Worm (Caenorhabditis elegans) whole organism, L4 larva: ENCODE measurements around the gene C07A9.13.

ENCODE experiments used
- F44E2.7 ChIP-seq: fragments of 200-800 bp; sonication (Bioruptor generic); IDR thresholded peaks from 2 replicates; pipeline ENCODE4 v2.1.2; 2022; ENCODE audit warnings: missing genetic modification characterization, missing compliant biosample characterization
- R02D3.7 ChIP-seq: fragments of 150-350 bp; sonication (generic microtip); optimal IDR thresholded peaks from 3 replicates; lab custom pipeline; 2014; ENCODE audit warnings: missing biosample characterization, missing genetic modification characterization
- Y105C5A.15 ChIP-seq: fragments of 200-800 bp; sonication (Bioruptor generic); IDR thresholded peaks from 2 replicates; pipeline ENCODE4 v1.3.6; 2022; ENCODE audit warnings: missing genetic modification characterization, missing compliant biosample characterization
- ceh-20 ChIP-seq: fragments of 200-800 bp; sonication (Bioruptor generic); IDR thresholded peaks from 2 replicates; pipeline ENCODE4 v1.3.6; 2022; ENCODE audit warnings: missing genetic modification reagents, missing genetic modification characterization, missing compliant biosample characterization
- ceh-44 ChIP-seq: fragments of 200-800 bp; sonication (Bioruptor generic); IDR thresholded peaks from 2 replicates; pipeline ENCODE4 v1.3.6; 2022; ENCODE audit warnings: missing genetic modification reagents, missing genetic modification characterization, missing compliant biosample characterization
- ces-1 ChIP-seq: fragments of 150-350 bp; sonication (generic microtip); optimal IDR thresholded peaks from 4 replicates; lab custom pipeline; 2014; ENCODE audit warnings: missing biosample characterization, missing genetic modification reagents, missing genetic modification characterization
- daf-12 ChIP-seq: fragments of 150-350 bp; optimal IDR thresholded peaks from 2 replicates; lab custom pipeline; 2014; ENCODE audit warnings: missing biosample characterization, missing genetic modification reagents, missing genetic modification characterization
- daf-16 ChIP-seq, 3 experiments: sonication (generic microtip); optimal IDR thresholded peaks; 2 replicates each; lab custom pipeline; 2016 to 2017; ENCODE audit warnings: missing genetic modification characterization in 3 of 3, missing genetic modification reagents in 3 of 3, mild to moderate bottlenecking in 2 of 3, missing compliant biosample characterization in 2 of 3, missing biosample characterization in 1 of 3, moderate library complexity in 1 of 3
- daf-8 ChIP-seq: fragments of 200-800 bp; sonication (Bioruptor generic); IDR thresholded peaks from 2 replicates; pipeline ENCODE4 v1.3.6; 2022; ENCODE audit warnings: missing genetic modification characterization, missing compliant biosample characterization
- dmd-6 ChIP-seq: fragments of 200-800 bp; sonication (Bioruptor generic); IDR thresholded peaks from 2 replicates; pipeline ENCODE4 v1.3.6; 2022; ENCODE audit warnings: missing genetic modification reagents, missing genetic modification characterization, missing compliant biosample characterization
- dmd-8 ChIP-seq: fragments of 200-800 bp; sonication (Bioruptor generic); IDR thresholded peaks from 2 replicates; pipeline ENCODE4 v1.3.6; 2022; ENCODE audit warnings: missing genetic modification characterization, missing compliant biosample characterization
- dmd-9 ChIP-seq: fragments of 200-800 bp; sonication (Bioruptor generic); IDR thresholded peaks from 2 replicates; pipeline ENCODE4 v1.3.6; 2022; ENCODE audit warnings: missing genetic modification reagents, missing genetic modification characterization, missing compliant biosample characterization
- duxl-1 ChIP-seq: sonication (generic microtip); optimal IDR thresholded peaks from 2 replicates; lab custom pipeline; 2016; ENCODE audit warnings: mild to moderate bottlenecking, missing genetic modification characterization, moderate library complexity, missing compliant biosample characterization; ENCODE audit not compliant: poor library complexity
- dve-1 ChIP-seq: sonication (generic microtip); optimal IDR thresholded peaks from 2 replicates; lab custom pipeline; 2017; ENCODE audit warnings: antibody characterized with exemption, mild to moderate bottlenecking, missing genetic modification characterization, missing compliant biosample characterization; ENCODE audit not compliant: insufficient read depth
- gei-8 ChIP-seq: fragments of 200-800 bp; sonication (Bioruptor generic); optimal IDR thresholded peaks from 2 replicates; lab custom pipeline; 2018; ENCODE audit warnings: mild to moderate bottlenecking, missing genetic modification characterization, missing compliant biosample characterization
- hmg-1.1 ChIP-seq: fragments of 200-800 bp; sonication (Bioruptor generic); IDR thresholded peaks from 2 replicates; pipeline ENCODE4 v1.3.6; 2022; ENCODE audit warnings: missing genetic modification reagents, missing genetic modification characterization, missing compliant biosample characterization
- lin-38 ChIP-seq: fragments of 200-800 bp; sonication (Bioruptor generic); IDR thresholded peaks from 2 replicates; pipeline ENCODE4 v1.3.6; 2022; ENCODE audit warnings: missing genetic modification reagents, missing genetic modification characterization, missing compliant biosample characterization
- lir-3 ChIP-seq: sonication (generic microtip); optimal IDR thresholded peaks from 2 replicates; lab custom pipeline; 2016; ENCODE audit warnings: mild to moderate bottlenecking, missing genetic modification characterization, missing compliant biosample characterization
- lsy-2 ChIP-seq, 2 experiments: fragments of 150-350 bp in 1 of 2; sonication (generic microtip) in 1 of 2; optimal IDR thresholded peaks; 2 replicates each; lab custom pipeline; 2014 to 2017; ENCODE audit warnings: missing biosample characterization in 2 of 2, missing genetic modification characterization in 2 of 2
- madf-9 ChIP-seq: fragments of 200-800 bp; sonication (Bioruptor generic); conservative IDR thresholded peaks from 2 replicates; pipeline ENCODE4 v1.3.6; 2022; ENCODE audit warnings: missing genetic modification reagents, missing genetic modification characterization, missing compliant biosample characterization
- mep-1 ChIP-seq: fragments of 150-350 bp; sonication (generic microtip); optimal IDR thresholded peaks from 3 replicates; lab custom pipeline; 2014; ENCODE audit warnings: missing biosample characterization, missing genetic modification characterization
- nhr-11 ChIP-seq: fragments of 150-350 bp; optimal IDR thresholded peaks from 2 replicates; lab custom pipeline; 2014; ENCODE audit warnings: missing biosample characterization, missing genetic modification characterization
- nhr-28 ChIP-seq: fragments of 150-350 bp; optimal IDR thresholded peaks from 2 replicates; lab custom pipeline; 2014; ENCODE audit warnings: missing biosample characterization, missing genetic modification characterization
- nhr-42 ChIP-seq: fragments of 200-800 bp; sonication (Bioruptor generic); IDR thresholded peaks from 2 replicates; pipeline ENCODE4 v1.3.6; 2022; ENCODE audit warnings: missing genetic modification characterization, missing compliant biosample characterization
- nhr-48 ChIP-seq: sonication (generic microtip); optimal IDR thresholded peaks from 2 replicates; lab custom pipeline; 2016; ENCODE audit warnings: mild to moderate bottlenecking, missing genetic modification characterization, missing compliant biosample characterization
- nhr-77 ChIP-seq: fragments of 150-350 bp; optimal IDR thresholded peaks from 2 replicates; lab custom pipeline; 2014; ENCODE audit warnings: missing biosample characterization, missing genetic modification characterization
- php-3 ChIP-seq: fragments of 200-800 bp; sonication (Bioruptor generic); IDR thresholded peaks from 2 replicates; pipeline ENCODE4 v1.3.6; 2022; ENCODE audit warnings: missing genetic modification reagents, missing genetic modification characterization, missing compliant biosample characterization
- sdz-12 ChIP-seq: fragments of 200-800 bp; sonication (Bioruptor generic); optimal IDR thresholded peaks from 2 replicates; lab custom pipeline; 2018; ENCODE audit warnings: mild to moderate bottlenecking, missing genetic modification characterization, missing compliant biosample characterization
- set-16 ChIP-seq: fragments of 200-800 bp; sonication (Bioruptor generic); IDR thresholded peaks from 2 replicates; pipeline ENCODE4 v1.3.6; 2022; ENCODE audit warnings: missing genetic modification reagents, missing genetic modification characterization, missing compliant biosample characterization
- snpc-1.2 ChIP-seq: fragments of 200-800 bp; sonication (Bioruptor generic); IDR thresholded peaks from 2 replicates; pipeline ENCODE4 v1.3.6; 2022; ENCODE audit warnings: missing genetic modification reagents, missing genetic modification characterization, missing compliant biosample characterization
- zag-1 ChIP-seq: fragments of 150-350 bp; optimal IDR thresholded peaks from 2 replicates; lab custom pipeline; 2014; ENCODE audit warnings: missing biosample characterization, missing genetic modification characterization
- zfp-2 ChIP-seq: sonication (generic microtip); optimal IDR thresholded peaks from 2 replicates; lab custom pipeline; 2016; ENCODE audit warnings: mild to moderate bottlenecking, missing genetic modification characterization, missing compliant biosample characterization
- ztf-7 ChIP-seq: fragments of 150-350 bp; optimal IDR thresholded peaks from 2 replicates; lab custom pipeline; 2014; ENCODE audit warnings: missing biosample characterization, missing genetic modification characterization

Gene C07A9.13

DNA sequence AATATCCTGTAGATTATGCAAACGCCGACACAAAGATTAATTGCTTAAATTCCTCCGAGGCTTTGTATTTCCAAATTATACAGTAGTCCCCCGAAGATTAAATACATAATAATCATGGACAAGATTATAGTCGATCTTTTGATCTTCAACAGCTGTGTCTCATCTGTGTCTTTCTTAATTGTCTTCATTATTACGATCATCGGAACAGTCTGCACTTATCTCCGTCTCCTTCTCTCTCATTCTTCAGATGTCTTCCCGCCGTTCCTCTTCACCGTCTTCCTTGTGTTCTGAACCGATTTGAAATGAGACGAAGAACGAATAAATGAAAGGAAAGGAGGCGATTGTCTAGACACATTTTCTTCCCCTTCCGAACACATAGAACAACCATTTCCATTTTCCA is 20.0 kb downstream of the C07A9.13 start:
- no peak for TF ChIP-seq nhr-42
- no peak for TF ChIP-seq gei-8 (GFP tag; lab: Kevin White, UChicago)
- TF ChIP-seq duxl-1 (tag; lab: Kevin White, UChicago) = no peak
- no peak for TF ChIP-seq daf-12 (tag; lab: Kevin White, UChicago)
- TF ChIP-seq nhr-48 (tag; lab: Kevin White, UChicago) = peak; percentile 59
- TF ChIP-seq R02D3.7 (tag; lab: Kevin White, UChicago) = no peak
- TF ChIP-seq php-3 (GFP tag; lab: Robert Waterston, UW) = no peak
- TF ChIP-seq lin-38 (GFP tag; lab: Robert Waterston, UW) = no peak
- TF ChIP-seq, all 104 proteins: peak for 1

DNA sequence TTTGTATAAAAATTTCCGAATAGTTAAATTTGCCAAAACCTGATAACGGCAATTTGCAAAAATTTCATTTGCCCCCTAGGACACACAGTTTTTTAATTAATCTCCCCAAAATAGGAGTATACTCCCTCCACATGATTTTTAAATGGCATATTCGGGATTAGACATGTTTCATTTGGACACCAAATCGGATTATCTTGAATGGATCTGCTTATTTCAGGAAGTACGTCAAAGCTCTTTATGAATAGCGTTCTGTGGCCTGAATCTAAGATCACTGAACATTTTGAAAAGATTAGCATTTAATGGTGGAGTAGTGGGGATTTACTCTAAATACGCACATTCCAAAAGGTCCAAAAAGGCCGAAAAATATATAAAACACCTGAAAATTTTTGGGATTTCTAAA is 22.5 kb downstream of the C07A9.13 start:
- TF ChIP-seq dmd-9 (GFP tag; lab: Robert Waterston, UW) (no peak), dmd-6 (GFP tag; lab: Robert Waterston, UW) (no peak), Y105C5A.15 (GFP tag; lab: Robert Waterston, UW) (no peak), sdz-12 (GFP tag; lab: Kevin White, UChicago) (no peak), nhr-77 (tag; lab: Kevin White, UChicago) (no peak), daf-16 (GFP tag; optimal IDR thresholded peaks at IDR 0.05; lab: Kevin White, UChicago) (no peak), daf-16 (tag; optimal IDR thresholded peaks at IDR 0.05; lab: Kevin White, UChicago) (no peak), set-16 (GFP tag; lab: Robert Waterston, UW) (no peak), ceh-44 (GFP tag; lab: Robert Waterston, UW) (no peak), zfp-2 (tag; lab: Kevin White, UChicago) (no peak), ces-1 (GFP tag; lab: Kevin White, UChicago) (no peak), nhr-48 (tag; lab: Kevin White, UChicago) (no peak), nhr-28 (no peak), zag-1 (no peak), hmg-1.1 (no peak)
- TF ChIP-seq, all 104 proteins: peak for 0

DNA sequence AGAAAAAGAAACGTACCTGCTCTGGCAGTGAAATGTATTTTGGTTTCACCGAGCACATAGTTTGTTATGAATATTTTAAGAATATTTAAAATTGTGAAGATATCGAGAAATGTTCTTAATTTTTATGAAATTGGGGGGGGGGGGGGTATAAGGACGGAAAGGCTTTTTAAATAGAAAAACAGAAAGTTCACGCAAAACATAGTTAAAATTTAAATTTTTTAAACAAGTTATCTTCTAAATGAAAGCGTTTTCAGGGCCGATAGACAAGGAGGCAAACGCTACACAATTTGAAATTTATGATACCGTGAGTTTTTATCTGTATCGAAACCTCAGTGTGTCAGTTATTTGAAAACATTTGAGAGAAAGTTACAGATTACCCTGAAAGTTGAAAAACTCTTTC is 25.3 kb downstream of the C07A9.13 start, which contains the start of gene C15H7.4:
C15H7.4 (minus strand) TSS at position 101 of the 400 bp plus-strand sequence.
- TF ChIP-seq gei-8 (GFP tag; lab: Kevin White, UChicago) (no peak), madf-9 (GFP tag; lab: Robert Waterston, UW) (no peak), snpc-1.2 (GFP tag; lab: Robert Waterston, UW) (no peak), duxl-1 (tag; lab: Kevin White, UChicago) (no peak), ceh-20 (no peak), F44E2.7 (GFP tag; lab: Robert Waterston, UW) (no peak), dmd-8 (GFP tag; lab: Robert Waterston, UW) (no peak), mep-1 (tag; lab: Kevin White, UChicago) (no peak), ztf-7 (tag; lab: Kevin White, UChicago) (no peak)

DNA sequence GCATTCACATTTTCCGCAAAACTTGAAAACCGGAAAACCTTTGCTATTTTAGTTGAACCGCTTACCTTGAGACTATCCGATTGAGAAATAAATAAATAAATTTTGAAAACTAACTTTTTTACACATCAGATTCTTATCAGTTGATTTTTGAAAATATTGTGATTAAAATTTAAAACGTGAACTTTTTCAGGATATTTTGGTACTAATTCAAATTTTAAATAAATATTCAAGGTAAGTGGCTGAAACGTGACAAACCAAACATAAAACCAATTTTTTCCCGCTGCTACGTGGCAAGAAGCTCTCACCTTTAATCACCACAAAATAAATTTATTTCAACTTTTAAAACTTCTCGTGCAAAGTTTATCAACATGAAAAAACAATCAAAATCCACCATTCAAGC is 29.2 kb downstream of the C07A9.13 start, which contains the start of gene C15H7.3:
C15H7.3 (minus strand) TSS at position 101 of the 400 bp plus-strand sequence.
- no peak for TF ChIP-seq hmg-1.1
- TF ChIP-seq dmd-9 (GFP tag; lab: Robert Waterston, UW) = no peak
- no peak for TF ChIP-seq zfp-2 (tag; lab: Kevin White, UChicago)
- TF ChIP-seq nhr-11 (tag; lab: Kevin White, UChicago) = no peak
- TF ChIP-seq dve-1 = no peak
- no peak for TF ChIP-seq lsy-2 (tag; optimal IDR thresholded peaks at IDR 0.05; lab: Kevin White, UChicago)
- TF ChIP-seq daf-8 = no peak
- no peak for TF ChIP-seq R02D3.7 (tag; lab: Kevin White, UChicago)
- no peak for TF ChIP-seq lir-3 (tag; lab: Kevin White, UChicago)
- no peak for TF ChIP-seq ces-1 (GFP tag; lab: Kevin White, UChicago)
